Fruit fly (Drosophila melanogaster) whole organism, embryonic: ENCODE results near the gene Rab10.
A peak's percentile ranks its signal among the peaks of the same experiment; 100 is the strongest.

ENCODE experiments used
- Adf1 ChIP-seq: fragments of 200-800 bp; sonication (Bioruptor generic); IDR thresholded peaks from 2 replicates; pipeline ENCODE4 v1.3.6; 2022; ENCODE audit warnings: missing biosample characterization, missing genetic modification characterization
- Aef1 ChIP-seq: fragments of 200-800 bp; sonication (Bioruptor generic); IDR thresholded peaks from 3 replicates; pipeline ENCODE4 v1.3.6; 2022; ENCODE audit warnings: missing biosample characterization, missing genetic modification characterization
- Antp ChIP-seq: fragments of 200-800 bp; sonication (Bioruptor generic); optimal IDR thresholded peaks from 3 replicates; lab custom pipeline; 2016; ENCODE audit warnings: missing biosample characterization, missing genetic modification characterization
- Awh ChIP-seq: fragments of 200-800 bp; sonication (Bioruptor generic); IDR thresholded peaks from 2 replicates; pipeline ENCODE4, ENCODE4 v1.3.6; 2022; ENCODE audit warnings: missing biosample characterization, missing genetic modification characterization
- B-H2 ChIP-seq: fragments of 200-800 bp; sonication (Bioruptor generic); optimal IDR thresholded peaks from 2 replicates; lab custom pipeline; 2018; ENCODE audit warnings: missing biosample characterization, mild to moderate bottlenecking, missing genetic modification characterization
- Blimp-1 ChIP-seq: fragments of 200-800 bp; sonication (Bioruptor generic); optimal IDR thresholded peaks from 3 replicates; lab custom pipeline; 2018; ENCODE audit warnings: missing biosample characterization, missing genetic modification characterization, mild to moderate bottlenecking, moderate library complexity, missing genetic modification reagents
- CG11398 ChIP-seq: fragments of 200-800 bp; sonication (Bioruptor generic); optimal IDR thresholded peaks from 2 replicates; lab custom pipeline; 2016; ENCODE audit warnings: missing biosample characterization, missing genetic modification characterization
- CG12769 ChIP-seq: fragments of 200-800 bp; sonication (Bioruptor generic); optimal IDR thresholded peaks from 2 replicates; lab custom pipeline; 2019; ENCODE audit warnings: missing biosample characterization, mild to moderate bottlenecking, missing genetic modification characterization, moderate library complexity
- CG12942 ChIP-seq: fragments of 200-800 bp; sonication (Bioruptor generic); optimal IDR thresholded peaks from 3 replicates; lab custom pipeline; 2016; ENCODE audit warnings: missing biosample characterization, missing genetic modification characterization
- CG13894 ChIP-seq: fragments of 200-800 bp; sonication (Bioruptor generic); optimal IDR thresholded peaks from 3 replicates; lab custom pipeline; 2018; ENCODE audit warnings: missing biosample characterization, mild to moderate bottlenecking, missing genetic modification characterization, moderate library complexity
- CG17385 ChIP-seq: fragments of 200-800 bp; sonication (Bioruptor generic); optimal IDR thresholded peaks from 3 replicates; lab custom pipeline; 2018; ENCODE audit warnings: missing biosample characterization, mild to moderate bottlenecking, missing genetic modification characterization
- CG3163 ChIP-seq: fragments of 200-800 bp; sonication (Bioruptor generic); optimal IDR thresholded peaks from 3 replicates; lab custom pipeline; 2016; ENCODE audit warnings: missing biosample characterization, missing genetic modification characterization
- CG32772 ChIP-seq: fragments of 200-800 bp; sonication (Bioruptor generic); IDR thresholded peaks from 2 replicates; pipeline ENCODE4 v1.3.6; 2022; ENCODE audit warnings: missing biosample characterization, missing genetic modification characterization
- CG4360 ChIP-seq: fragments of 200-800 bp; sonication (Bioruptor generic); IDR thresholded peaks from 2 replicates; pipeline ENCODE4 v1.3.6; 2022; ENCODE audit warnings: missing biosample characterization, missing genetic modification characterization
- CG6254 ChIP-seq: fragments of 200-800 bp; sonication (Bioruptor generic); optimal IDR thresholded peaks from 3 replicates; lab custom pipeline; 2017; ENCODE audit warnings: mild to moderate bottlenecking, missing biosample characterization, missing genetic modification reagents, missing genetic modification characterization
- CG6272 ChIP-seq: fragments of 200-800 bp; sonication (Bioruptor generic); IDR thresholded peaks from 2 replicates; pipeline ENCODE4 v1.3.6; 2022; ENCODE audit warnings: missing biosample characterization, missing genetic modification characterization
- CG8765 ChIP-seq: fragments of 200-800 bp; sonication (Bioruptor generic); IDR thresholded peaks from 2 replicates; pipeline ENCODE4 v1.3.6; 2022; ENCODE audit warnings: missing biosample characterization, missing genetic modification characterization
- CG8944 ChIP-seq: fragments of 200-800 bp; sonication (Bioruptor generic); optimal IDR thresholded peaks from 3 replicates; lab custom pipeline; 2016; ENCODE audit warnings: missing biosample characterization, missing genetic modification characterization
- Dll ChIP-seq: fragments of 200-800 bp; sonication (Bioruptor generic); IDR thresholded peaks from 4 replicates; pipeline ENCODE4 v1.3.6; 2022; ENCODE audit warnings: missing biosample characterization, missing genetic modification characterization; ENCODE audit not compliant: partially characterized antibody
- Doc2 ChIP-seq: fragments of 200-800 bp; sonication (Bioruptor generic); IDR thresholded peaks from 2 replicates; pipeline ENCODE4 v1.3.6; 2022; ENCODE audit warnings: missing biosample characterization, missing genetic modification characterization
- Dp ChIP-seq: fragments of 200-800 bp; sonication (Bioruptor generic); optimal IDR thresholded peaks from 2 replicates; lab custom pipeline; 2018; ENCODE audit warnings: missing biosample characterization, mild to moderate bottlenecking, missing genetic modification characterization, moderate library complexity
- Drgx ChIP-seq: fragments of 200-800 bp; sonication (Bioruptor generic); IDR thresholded peaks from 2 replicates; pipeline ENCODE4 v1.3.6; 2022; ENCODE audit warnings: missing biosample characterization, missing genetic modification characterization
- Ets65A ChIP-seq: fragments of 200-800 bp; sonication (Bioruptor generic); peaks from one replicate; lab custom pipeline; 2016; ENCODE audit warnings: missing biosample characterization, missing genetic modification characterization
- Fer2 ChIP-seq: fragments of 200-800 bp; sonication (Bioruptor generic); optimal IDR thresholded peaks from 2 replicates; lab custom pipeline; 2018; ENCODE audit warnings: missing biosample characterization, mild to moderate bottlenecking, missing genetic modification characterization, moderate library complexity
- Kr ChIP-seq: fragments of 200-800 bp; sonication (Bioruptor generic); optimal IDR thresholded peaks from 2 replicates; lab custom pipeline; 2017; ENCODE audit warnings: missing biosample characterization, mild to moderate bottlenecking, missing genetic modification characterization
- NFAT ChIP-seq: fragments of 200-800 bp; sonication (Bioruptor generic); IDR thresholded peaks from 2 replicates; pipeline ENCODE4 v1.3.6; 2022; ENCODE audit warnings: missing biosample characterization, missing genetic modification characterization
- Sry-δ ChIP-seq: fragments of 200-800 bp; sonication (Bioruptor generic); optimal IDR thresholded peaks from 2 replicates; lab custom pipeline; 2016; ENCODE audit warnings: missing biosample characterization, missing genetic modification characterization
- ac ChIP-seq: fragments of 200-800 bp; sonication (Bioruptor generic); optimal IDR thresholded peaks from 3 replicates; lab custom pipeline; 2017; ENCODE audit warnings: missing biosample characterization, mild to moderate bottlenecking, missing genetic modification characterization
- ap ChIP-seq: fragments of 200-800 bp; sonication (Bioruptor generic); IDR thresholded peaks from 2 replicates; pipeline ENCODE4 v1.3.6; 2022; ENCODE audit warnings: missing biosample characterization, missing genetic modification characterization
- chinmo ChIP-seq: fragments of 200-800 bp; sonication (Bioruptor generic); IDR thresholded peaks from 4 replicates; pipeline ENCODE4 v1.3.6; 2022; ENCODE audit warnings: missing biosample characterization, missing genetic modification characterization; ENCODE audit not compliant: partially characterized antibody
- emc ChIP-seq: fragments of 200-800 bp; sonication (Bioruptor generic); optimal IDR thresholded peaks from 2 replicates; lab custom pipeline; 2016; ENCODE audit warnings: missing biosample characterization, missing genetic modification characterization
- hth ChIP-seq: fragments of >200 bp; optimal IDR thresholded peaks from 2 replicates; lab custom pipeline; 2017; ENCODE audit warnings: inconsistent platforms
- prd ChIP-seq, 3 experiments: fragments of >200 bp in 2 of 3; fragments of 200-800 bp in 1 of 3; sonication (Bioruptor generic) in 1 of 3; optimal IDR thresholded peaks in 2 of 3; IDR thresholded peaks in 1 of 3; 2 replicates in 2 of 3; 3 replicates in 1 of 3; pipeline versions ENCODE4 v1.3.6 to Lab custom; 2017 to 2022; ENCODE audit warnings: missing biosample characterization in 1 of 3, missing genetic modification characterization in 1 of 3
- pum ChIP-seq: fragments of 200-800 bp; sonication (Bioruptor generic); optimal IDR thresholded peaks from 2 replicates; lab custom pipeline; 2016; ENCODE audit warnings: missing biosample characterization, missing genetic modification characterization
- repo ChIP-seq: fragments of 200-800 bp; sonication (Bioruptor generic); optimal IDR thresholded peaks from 2 replicates; lab custom pipeline; 2016; ENCODE audit warnings: missing biosample characterization, missing genetic modification characterization
- sens-2 ChIP-seq: fragments of 200-800 bp; sonication (Bioruptor generic); IDR thresholded peaks from 2 replicates; pipeline ENCODE4 v1.3.6; 2022; ENCODE audit warnings: missing biosample characterization, missing genetic modification characterization
- sqz ChIP-seq: fragments of 200-800 bp; sonication (Bioruptor generic); optimal IDR thresholded peaks from 3 replicates; lab custom pipeline; 2018; ENCODE audit warnings: missing biosample characterization, mild to moderate bottlenecking, missing genetic modification characterization
- tll ChIP-seq, 2 experiments: fragments of 200-800 bp in 1 of 2; fragments of >200 bp in 1 of 2; sonication (Bioruptor generic) in 1 of 2; optimal IDR thresholded peaks; 2 replicates each; lab custom pipeline; 2017 to 2019; ENCODE audit warnings: missing biosample characterization in 2 of 2, missing genetic modification characterization in 2 of 2, mild to moderate bottlenecking in 1 of 2, moderate library complexity in 1 of 2
- zen2 ChIP-seq: fragments of 200-800 bp; sonication (Bioruptor generic); IDR thresholded peaks from 3 replicates; pipeline ENCODE4 v1.3.6; 2022; ENCODE audit warnings: missing biosample characterization, missing genetic modification characterization; ENCODE audit not compliant: partially characterized antibody

Gene Rab10

DNA sequence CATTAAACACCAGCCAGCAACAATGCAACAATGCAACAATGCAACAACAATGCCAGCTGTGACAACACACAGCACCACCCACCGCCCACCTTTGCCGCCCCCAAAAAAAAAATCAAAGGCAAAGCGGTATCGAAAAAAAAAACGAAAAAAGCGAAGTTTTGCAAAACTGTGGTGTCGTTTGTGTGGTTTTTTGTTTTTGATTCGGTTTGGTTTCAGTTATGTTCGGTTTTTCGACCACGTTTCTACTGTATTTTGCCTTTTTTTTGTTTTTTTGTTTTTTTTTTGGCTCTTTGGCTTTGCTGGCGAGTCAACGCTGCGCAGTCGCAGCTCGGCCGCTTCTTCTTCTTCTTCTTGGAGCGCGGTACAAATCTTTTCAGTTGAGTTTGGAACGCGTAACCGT lies 6.9 kb upstream of the Rab10 start, which contains the start of gene Peritrophin-A:
Gene Peritrophin-A (plus strand): TSS at position 370 of the 400 bp plus-strand sequence.
- TF ChIP-seq CG3163 (GFP tag; lab: Kevin White, UChicago), result no peak
- TF ChIP-seq Fer2 (tag; lab: Kevin White, UChicago), result no peak
- peak; percentile 30; the same call in 1 of the 2 replicates for TF ChIP-seq Adf1 (GFP tag; lab: Robert Waterston, UW)
- peak; percentile 70 for TF ChIP-seq Drgx (GFP tag; lab: Robert Waterston, UW)
- peak; percentile 67 for TF ChIP-seq sqz (GFP tag; lab: Kevin White, UChicago)
- no peak for TF ChIP-seq zen2 (GFP tag; lab: Robert Waterston, UW)
- TF ChIP-seq NFAT (GFP tag; lab: Robert Waterston, UW), result no peak
- TF ChIP-seq CG17385, result peak; percentile 66

DNA sequence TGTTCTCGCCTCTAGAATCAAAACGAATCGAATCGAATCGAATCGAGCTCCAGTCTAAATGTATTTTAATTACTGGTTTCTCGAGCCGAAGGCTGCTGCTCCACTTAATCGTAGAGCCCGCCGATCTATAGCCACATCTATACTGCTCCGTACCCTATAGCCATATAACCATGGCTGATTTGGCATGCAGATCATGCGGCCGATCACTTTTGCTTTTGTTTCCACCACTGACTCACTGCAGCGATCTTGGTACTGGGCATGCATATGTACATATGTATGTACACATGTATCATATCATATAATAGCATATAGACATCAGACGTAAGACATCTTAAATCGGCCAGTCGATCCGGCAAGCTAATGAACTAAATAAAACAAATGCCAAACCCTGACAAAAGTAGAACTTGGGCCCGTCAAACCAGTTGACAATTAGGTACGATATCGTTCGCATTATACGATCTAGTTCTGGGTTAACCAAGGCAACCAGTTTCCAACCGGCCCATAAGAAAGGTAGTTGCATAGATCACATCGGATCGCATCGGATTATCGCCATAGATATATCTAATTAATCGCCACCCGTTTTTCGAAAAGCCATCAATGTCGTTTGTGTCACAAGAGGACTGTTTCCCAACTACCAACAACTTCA lies 5.8 kb upstream of the Rab10 start:
- no peak for TF ChIP-seq Aef1 (GFP tag; lab: Robert Waterston, UW)
- TF ChIP-seq Awh (GFP tag; lab: Robert Waterston, UW), result no peak
- TF ChIP-seq sens-2 (GFP tag; lab: Robert Waterston, UW), result no peak
- no peak for TF ChIP-seq CG32772 (GFP tag; lab: Robert Waterston, UW)
- TF ChIP-seq Kr, result no peak
- no peak for TF ChIP-seq tll (GFP tag; optimal IDR thresholded peaks at IDR 0.05; lab: Kevin White, UChicago)
- TF ChIP-seq CG12769 (tag; lab: Kevin White, UChicago), result no peak
- TF ChIP-seq CG6254 (GFP tag; lab: Kevin White, UChicago), result no peak
- no peak for TF ChIP-seq CG17385
- TF ChIP-seq Ets65A, result peak; percentile 3
- peak; percentile 50 for TF ChIP-seq Blimp-1 (GFP tag; lab: Kevin White, UChicago)
- no peak for TF ChIP-seq ac (GFP tag; lab: Kevin White, UChicago)
- no peak for TF ChIP-seq Dll (GFP tag; lab: Robert Waterston, UW)
- TF ChIP-seq ap (GFP tag; lab: Robert Waterston, UW), result no peak
- TF ChIP-seq emc, result no peak
- TF ChIP-seq CG11398, result no peak
- TF ChIP-seq chinmo (GFP tag; lab: Robert Waterston, UW), result 0 out of 4 replicates have a peak, but pooled peaks have one; percentile 43
- TF ChIP-seq Doc2 (GFP tag; lab: Robert Waterston, UW), result no peak
- TF ChIP-seq hth, result no peak
- TF ChIP-seq CG13894 (tag; lab: Kevin White, UChicago), result peak; percentile 99
- no peak for TF ChIP-seq pum (GFP tag; lab: Kevin White, UChicago)
- no peak for TF ChIP-seq CG4360 (GFP tag; lab: Robert Waterston, UW)
- TF ChIP-seq CG8765 (GFP tag; lab: Robert Waterston, UW), result no peak
- no peak for TF ChIP-seq CG6272 (GFP tag; lab: Robert Waterston, UW)
- TF ChIP-seq Antp (GFP tag; lab: Kevin White, UChicago), result no peak
- no peak for TF ChIP-seq prd (optimal IDR thresholded peaks at IDR 0.05; lab: Kevin White, UChicago)
- TF ChIP-seq prd (GFP tag; IDR thresholded peaks at IDR 0.05; lab: Robert Waterston, UW), result no peak
- TF ChIP-seq Dp (GFP tag; lab: Kevin White, UChicago), result no peak
- TF ChIP-seq repo (GFP tag; lab: Kevin White, UChicago), result no peak
- no peak for TF ChIP-seq CG8944
- no peak for TF ChIP-seq B-H2
- TF ChIP-seq CG12942, result no peak
- TF ChIP-seq Sry-δ (GFP tag; lab: Kevin White, UChicago), result no peak
